Fruit fly (Drosophila melanogaster) Kc167 (cell line): ENCODE measurements around the gene CG31908.

Experiments
- Myc ChIP-seq: fragments of >200 bp; optimal IDR thresholded peaks from 2 replicates; lab custom pipeline; 2017; ENCODE audit warnings: missing external identifiers
- h ChIP-seq: fragments of >200 bp; optimal IDR thresholded peaks from 3 replicates; lab custom pipeline; 2018; ENCODE audit warnings: missing external identifiers
- insv ChIP-seq: fragments of >200 bp; optimal IDR thresholded peaks from 3 replicates; lab custom pipeline; 2018; ENCODE audit warnings: missing external identifiers

DNA sequence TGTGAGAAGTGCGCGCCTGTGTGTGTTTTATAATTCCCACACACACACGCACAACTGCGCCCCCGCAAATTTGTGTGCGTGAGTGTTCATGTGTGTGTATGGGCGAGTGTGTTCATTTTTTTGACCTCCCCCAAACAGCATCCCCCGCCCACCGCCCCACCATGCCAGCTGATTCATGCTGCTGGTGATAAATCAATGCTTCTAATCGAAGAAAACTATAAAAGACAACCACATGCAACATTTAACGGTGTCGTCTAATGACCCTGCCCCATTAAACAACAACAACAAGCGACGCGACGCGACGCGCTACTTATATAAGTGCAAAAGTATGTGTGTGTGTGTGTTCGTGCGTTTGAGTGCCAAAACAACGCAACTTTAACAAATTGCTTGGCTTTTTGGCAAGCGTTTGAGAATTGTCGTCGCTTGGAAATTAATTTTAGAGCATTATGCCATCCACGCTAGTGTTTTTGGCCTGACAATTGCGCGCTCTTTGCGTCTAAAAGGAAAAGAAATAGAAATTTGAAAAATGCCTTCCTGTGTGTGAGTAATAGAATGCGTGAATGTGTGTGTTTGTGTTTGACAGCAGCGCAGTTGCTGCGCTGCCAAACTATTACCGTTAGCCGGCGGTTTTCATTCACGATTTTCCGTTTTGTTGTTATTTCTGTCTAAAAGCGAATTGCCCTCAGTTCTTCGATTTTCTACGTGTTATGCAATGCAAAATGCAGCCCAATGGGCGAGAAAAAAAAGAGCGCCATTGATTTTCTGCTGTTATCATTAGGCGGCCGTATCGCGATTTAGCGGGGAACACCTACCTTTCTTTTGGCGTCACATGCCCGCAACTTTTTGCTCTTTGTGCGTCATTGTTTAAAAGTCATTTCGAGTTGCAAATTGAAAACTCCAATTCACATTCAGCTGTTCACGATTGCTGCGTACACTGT, 11.5 kb upstream of the CG31908 start:
- TF ChIP-seq h (lab: Kevin White, UChicago), result no peak
- no peak for TF ChIP-seq insv (lab: Kevin White, UChicago)
- no peak for TF ChIP-seq Myc (lab: Kevin White, UChicago)
